Worm (Caenorhabditis elegans): ENCODE results near the gene B0554.2.

- TF ChIP-seq nhr-237 (tag; optimal IDR thresholded peaks at IDR 0.05) (no peak), blmp-1 (tag; optimal IDR thresholded peaks at IDR 0.05) (no peak)
Measured at ce11 chrV:446988-447387, 13.0 kb downstream of the B0554.2 start.

All from whole organism, mixed stage, embryonic.